Worm (Caenorhabditis elegans) whole organism, L3 larva: ENCODE measurements around the gene sma-1.

Experiments
- ceh-82 ChIP-seq: fragments of 150-350 bp; optimal IDR thresholded peaks from 2 replicates; lab custom pipeline; 2014; ENCODE audit warnings: missing biosample characterization, missing genetic modification characterization
- egl-5 ChIP-seq: fragments of 150-350 bp; optimal IDR thresholded peaks from 2 replicates; lab custom pipeline; 2017; ENCODE audit warnings: missing biosample characterization, missing genetic modification reagents, missing genetic modification characterization, inconsistent platforms
- elt-3 ChIP-seq, 3 experiments: fragments of 150-350 bp in 1 of 3; sonication (generic microtip) in 2 of 3; optimal IDR thresholded peaks; 2 replicates in 2 of 3; 4 replicates in 1 of 3; lab custom pipeline; 2014 to 2017; ENCODE audit warnings: missing biosample characterization in 3 of 3, missing genetic modification characterization in 3 of 3
- fkh-10 ChIP-seq: sonication (generic microtip); optimal IDR thresholded peaks from 2 replicates; lab custom pipeline; 2017; ENCODE audit warnings: missing biosample characterization, missing genetic modification reagents, missing genetic modification characterization
- fos-1 ChIP-seq: fragments of 150-350 bp; optimal IDR thresholded peaks from 2 replicates; lab custom pipeline; 2014; ENCODE audit warnings: missing biosample characterization, missing genetic modification characterization
- nhr-237 ChIP-seq: fragments of 150-350 bp; optimal IDR thresholded peaks from 2 replicates; lab custom pipeline; 2014; ENCODE audit warnings: missing biosample characterization, missing genetic modification characterization
- nhr-43 ChIP-seq: sonication (generic microtip); optimal IDR thresholded peaks from 2 replicates; lab custom pipeline; 2016; ENCODE audit warnings: mild to moderate bottlenecking, missing genetic modification characterization, missing compliant biosample characterization; ENCODE audit not compliant: poor library complexity, severe bottlenecking
- nhr-67 ChIP-seq: fragments of 150-350 bp; optimal IDR thresholded peaks from 2 replicates; lab custom pipeline; 2014; ENCODE audit warnings: missing biosample characterization, missing genetic modification characterization
- pha-4 ChIP-seq: fragments of 150-350 bp; optimal IDR thresholded peaks from 2 replicates; lab custom pipeline; 2014; ENCODE audit warnings: missing biosample characterization, missing genetic modification reagents, missing genetic modification characterization
- pqm-1 ChIP-seq: fragments of 150-350 bp; optimal IDR thresholded peaks from 2 replicates; lab custom pipeline; 2017; ENCODE audit warnings: missing biosample characterization, missing genetic modification characterization, inconsistent platforms
- unc-62 ChIP-seq: fragments of 150-350 bp; sonication (generic microtip); optimal IDR thresholded peaks from 4 replicates; lab custom pipeline; 2014; ENCODE audit warnings: missing biosample characterization, missing genetic modification reagents, missing genetic modification characterization
- zag-1 ChIP-seq: fragments of 150-350 bp; optimal IDR thresholded peaks from 2 replicates; lab custom pipeline; 2014; ENCODE audit warnings: missing biosample characterization, missing genetic modification characterization
- ztf-11 ChIP-seq: fragments of 150-350 bp; optimal IDR thresholded peaks from 2 replicates; lab custom pipeline; 2014; ENCODE audit warnings: missing biosample characterization, missing genetic modification characterization

DNA sequence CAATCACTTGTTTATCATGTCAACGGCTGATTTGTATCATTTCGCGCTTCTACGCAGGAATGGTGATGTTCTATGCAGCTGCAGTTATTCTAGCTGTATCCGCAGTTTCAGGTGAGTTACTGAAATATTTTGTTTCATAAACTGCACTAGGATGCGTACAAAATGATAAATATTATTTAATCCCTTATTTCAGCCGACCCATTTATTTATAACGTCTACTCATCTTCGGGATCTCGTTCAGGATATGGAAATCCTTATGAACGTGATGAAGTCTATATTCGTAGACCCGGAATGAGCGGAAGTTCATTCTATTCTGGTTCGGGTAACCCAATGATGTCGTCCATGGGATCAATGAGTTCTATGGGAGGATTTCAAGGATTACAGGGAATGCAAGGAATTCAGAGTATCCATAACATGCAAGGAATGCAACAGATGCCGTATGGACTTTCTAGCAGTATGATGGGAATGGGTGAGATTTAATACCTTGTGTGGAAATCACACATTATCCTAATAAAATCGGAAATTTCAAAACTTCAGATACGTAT, 29.9 kb downstream of the sma-1 start, which contains the start of gene F58H1.2:
- TF ChIP-seq nhr-237 (no peak), unc-62 (no peak), pqm-1 (tag; lab: Kevin White, UChicago) (no peak), elt-3 (tag; optimal IDR thresholded peaks at IDR 0.05; lab: Kevin White, UChicago) (no peak), ztf-11 (no peak), egl-5 (tag; lab: Kevin White, UChicago) (no peak), fos-1 (no peak), fkh-10 (GFP tag; lab: Kevin White, UChicago) (no peak), ceh-82 (tag; lab: Kevin White, UChicago) (no peak), nhr-67 (tag; lab: Kevin White, UChicago) (no peak), zag-1 (no peak), nhr-43 (tag; lab: Kevin White, UChicago) (no peak), pha-4 (tag; lab: Kevin White, UChicago) (no peak)
